Worm (Caenorhabditis elegans) whole organism, L4/young adult: ENCODE measurements around the gene F38B6.2.

Experiments
- W03F9.2 ChIP-seq: fragments of 150-350 bp; optimal IDR thresholded peaks from 2 replicates; lab custom pipeline; 2014; ENCODE audit warnings: missing biosample characterization, missing genetic modification characterization
- dao-5 ChIP-seq: sonication (generic microtip); optimal IDR thresholded peaks from 2 replicates; lab custom pipeline; 2016; ENCODE audit warnings: missing genotype, missing genetic modification characterization, moderate library complexity, missing compliant biosample characterization
- him-1 ChIP-seq: sonication (generic microtip); optimal IDR thresholded peaks from 2 replicates; lab custom pipeline; 2016; ENCODE audit warnings: missing genotype, missing genetic modification reagents, missing genetic modification characterization, missing compliant biosample characterization

- no peak for TF ChIP-seq dao-5
- no peak for TF ChIP-seq him-1 (tag; lab: Kevin White, UChicago)
- TF ChIP-seq W03F9.2 (tag; lab: Kevin White, UChicago), result no peak
Measured at ce11 chrX:6702249-6702648, 3.9 kb downstream of the F38B6.2 start, which contains the start of gene acr-2.
